Worm (Caenorhabditis elegans) whole organism, young adult: Measurements from ENCODE around the gene fbxb-48.

Source experiments
- B0035.1 ChIP-seq: sonication (generic microtip); optimal IDR thresholded peaks from 2 replicates; lab custom pipeline; 2016; ENCODE audit warnings: missing genetic modification characterization, mild to moderate bottlenecking, missing compliant biosample characterization, missing genotype, missing genetic modification reagents
- B0261.1 ChIP-seq: sonication (generic microtip); optimal IDR thresholded peaks from 2 replicates; lab custom pipeline; 2016; ENCODE audit warnings: mild to moderate bottlenecking, missing genetic modification characterization, moderate library complexity, missing compliant biosample characterization
- F23B12.7 ChIP-seq: sonication (generic microtip); optimal IDR thresholded peaks from 2 replicates; lab custom pipeline; 2017; ENCODE audit warnings: missing genetic modification characterization, mild to moderate bottlenecking, missing compliant biosample characterization, antibody characterized with exemption, moderate library complexity; ENCODE audit not compliant: insufficient read depth
- F55B11.4 ChIP-seq: sonication (generic microtip); optimal IDR thresholded peaks from 2 replicates; lab custom pipeline; 2016; ENCODE audit warnings: missing compliant biosample characterization, missing genetic modification characterization, borderline replicate concordance; ENCODE audit not compliant: insufficient read depth
- K11D2.4 ChIP-seq: fragments of 200-800 bp; sonication (Bioruptor generic); IDR thresholded peaks from 2 replicates; pipeline ENCODE4 v1.3.6; 2022; ENCODE audit warnings: missing genetic modification reagents, missing genetic modification characterization, missing compliant biosample characterization
- K12H6.12 ChIP-seq: fragments of 200-800 bp; sonication (Bioruptor generic); optimal IDR thresholded peaks from 2 replicates; lab custom pipeline; 2018; ENCODE audit warnings: mild to moderate bottlenecking, missing genetic modification characterization, missing compliant biosample characterization
- Y67H2A.10 ChIP-seq: fragments of 200-800 bp; sonication (Bioruptor generic); conservative IDR thresholded peaks from 2 replicates; pipeline ENCODE4 v1.3.6; 2022; ENCODE audit warnings: missing genetic modification reagents, missing genetic modification characterization, missing compliant biosample characterization
- Y79H2A.3 ChIP-seq: fragments of 200-800 bp; sonication (Bioruptor generic); conservative IDR thresholded peaks from 2 replicates; pipeline ENCODE4 v1.3.6; 2022; ENCODE audit warnings: missing genetic modification reagents, missing genetic modification characterization, missing compliant biosample characterization
- aptf-2 ChIP-seq: fragments of 200-800 bp; sonication (Bioruptor generic); conservative IDR thresholded peaks from 2 replicates; pipeline ENCODE4 v1.3.6; 2022; ENCODE audit warnings: missing genetic modification reagents, missing genetic modification characterization, missing compliant biosample characterization
- atf-7 ChIP-seq: sonication (generic microtip); optimal IDR thresholded peaks from 2 replicates; lab custom pipeline; 2017; ENCODE audit warnings: mild to moderate bottlenecking, missing genetic modification characterization, missing compliant biosample characterization
- ccch-3 ChIP-seq: fragments of 200-800 bp; sonication (Bioruptor generic); optimal IDR thresholded peaks from 2 replicates; lab custom pipeline; 2018; ENCODE audit warnings: mild to moderate bottlenecking, missing genetic modification characterization, missing compliant biosample characterization
- cebp-1 ChIP-seq, 2 experiments: fragments of 200-800 bp in 1 of 2; sonication (Bioruptor generic) in 1 of 2; sonication (generic microtip) in 1 of 2; IDR thresholded peaks in 1 of 2; optimal IDR thresholded peaks in 1 of 2; 2 replicates each; pipeline versions ENCODE4 v1.3.6 to Lab custom; 2017 to 2022; ENCODE audit warnings: missing compliant biosample characterization in 2 of 2, missing genetic modification characterization in 2 of 2, mild to moderate bottlenecking in 1 of 2, missing genetic modification reagents in 1 of 2, moderate library complexity in 1 of 2
- ceh-58 ChIP-seq: fragments of 200-800 bp; sonication (Bioruptor generic); IDR thresholded peaks from 2 replicates; pipeline ENCODE4 v1.3.6; 2022; ENCODE audit warnings: missing genetic modification characterization, missing compliant biosample characterization
- ceh-79 ChIP-seq: sonication (generic microtip); optimal IDR thresholded peaks from 2 replicates; lab custom pipeline; 2017; ENCODE audit warnings: mild to moderate bottlenecking, missing genetic modification characterization, missing compliant biosample characterization
- dox-1 ChIP-seq: fragments of 200-800 bp; sonication (Bioruptor generic); IDR thresholded peaks from 2 replicates; pipeline ENCODE4 v1.3.6; 2022; ENCODE audit warnings: missing genetic modification reagents, missing genetic modification characterization, missing compliant biosample characterization
- egl-44 ChIP-seq: fragments of 200-800 bp; sonication (Bioruptor generic); IDR thresholded peaks from 2 replicates; pipeline ENCODE4 v1.3.6; 2022; ENCODE audit warnings: missing genetic modification reagents, missing genetic modification characterization, missing compliant biosample characterization
- fkh-3 ChIP-seq: sonication (generic microtip); optimal IDR thresholded peaks from 2 replicates; lab custom pipeline; 2016; ENCODE audit warnings: mild to moderate bottlenecking, missing genetic modification characterization, missing compliant biosample characterization
- gei-17 ChIP-seq: fragments of 200-800 bp; sonication (Bioruptor generic); optimal IDR thresholded peaks from 2 replicates; lab custom pipeline; 2018; ENCODE audit warnings: mild to moderate bottlenecking, missing genetic modification characterization, missing compliant biosample characterization
- hlh-12 ChIP-seq: sonication (generic microtip); optimal IDR thresholded peaks from 2 replicates; lab custom pipeline; 2016; ENCODE audit warnings: missing genetic modification characterization, missing compliant biosample characterization
- hlh-26 ChIP-seq: fragments of 200-800 bp; sonication (Bioruptor generic); conservative IDR thresholded peaks from 2 replicates; pipeline ENCODE4 v1.3.6; 2022; ENCODE audit warnings: missing genetic modification reagents, missing genetic modification characterization, missing compliant biosample characterization
- hrde-1 ChIP-seq: sonication (generic microtip); optimal IDR thresholded peaks from 2 replicates; lab custom pipeline; 2016; ENCODE audit warnings: missing genetic modification characterization, mild to moderate bottlenecking, missing compliant biosample characterization, moderate library complexity, missing genotype, missing genetic modification reagents, borderline replicate concordance
- let-607 ChIP-seq, 2 experiments: fragments of 200-800 bp in 1 of 2; sonication (Bioruptor generic) in 1 of 2; sonication (generic microtip) in 1 of 2; optimal IDR thresholded peaks; 2 replicates each; lab custom pipeline; 2016 to 2018; ENCODE audit warnings: mild to moderate bottlenecking in 2 of 2, missing compliant biosample characterization in 2 of 2, missing genetic modification characterization in 2 of 2, moderate library complexity in 2 of 2, missing genotype in 1 of 2
- lin-26 ChIP-seq: fragments of 200-800 bp; sonication (Bioruptor generic); IDR thresholded peaks from 2 replicates; pipeline ENCODE4 v1.3.6; 2022; ENCODE audit warnings: missing genetic modification reagents, missing genetic modification characterization, missing compliant biosample characterization
- lin-40 ChIP-seq: sonication (generic microtip); optimal IDR thresholded peaks from 2 replicates; lab custom pipeline; 2016; ENCODE audit warnings: missing genetic modification characterization, mild to moderate bottlenecking, missing compliant biosample characterization, missing genotype, missing genetic modification reagents
- lir-1 ChIP-seq: fragments of 200-800 bp; sonication (Bioruptor generic); conservative IDR thresholded peaks from 2 replicates; pipeline ENCODE4 v1.3.6; 2022; ENCODE audit warnings: missing genetic modification reagents, missing genetic modification characterization, missing compliant biosample characterization
- lsl-1 ChIP-seq: fragments of 200-800 bp; sonication (Bioruptor generic); optimal IDR thresholded peaks from 2 replicates; lab custom pipeline; 2018; ENCODE audit warnings: mild to moderate bottlenecking, missing genetic modification characterization, moderate library complexity, missing compliant biosample characterization
- lsy-27 ChIP-seq: sonication (generic microtip); optimal IDR thresholded peaks from 2 replicates; lab custom pipeline; 2017; ENCODE audit warnings: missing genetic modification characterization, mild to moderate bottlenecking, missing compliant biosample characterization, antibody characterized with exemption, missing genotype, borderline replicate concordance; ENCODE audit not compliant: insufficient read depth
- madf-3 ChIP-seq: fragments of 200-800 bp; sonication (Bioruptor generic); IDR thresholded peaks from 2 replicates; pipeline ENCODE4 v1.3.6; 2022; ENCODE audit warnings: missing genetic modification reagents, missing genetic modification characterization, missing compliant biosample characterization
- mel-28 ChIP-seq: sonication (generic microtip); optimal IDR thresholded peaks from 2 replicates; lab custom pipeline; 2016; ENCODE audit warnings: borderline replicate concordance, mild to moderate bottlenecking, missing genetic modification characterization, missing compliant biosample characterization
- mxl-1 ChIP-seq: sonication (generic microtip); optimal IDR thresholded peaks from 2 replicates; lab custom pipeline; 2016; ENCODE audit warnings: missing genetic modification characterization, missing compliant biosample characterization
- nhr-179 ChIP-seq: sonication (generic microtip); optimal IDR thresholded peaks from 2 replicates; lab custom pipeline; 2016; ENCODE audit warnings: mild to moderate bottlenecking, missing genetic modification characterization, missing compliant biosample characterization
- nhr-80 ChIP-seq: sonication (generic microtip); optimal IDR thresholded peaks from 2 replicates; lab custom pipeline; 2016; ENCODE audit warnings: missing genetic modification characterization, missing compliant biosample characterization
- pbrm-1 ChIP-seq: fragments of 200-800 bp; sonication (Bioruptor generic); IDR thresholded peaks from 2 replicates; pipeline ENCODE4 v1.3.6; 2022; ENCODE audit warnings: missing genetic modification reagents, missing genetic modification characterization, missing compliant biosample characterization
- rpc-1 ChIP-seq, 2 experiments: fragments of 150-350 bp in 1 of 2; sonication (generic microtip) in 1 of 2; optimal IDR thresholded peaks; 2 replicates each; lab custom pipeline; 2014 to 2018; ENCODE audit warnings: missing biosample characterization in 1 of 2, missing genetic modification characterization in 1 of 2, missing genetic modification reagents in 1 of 2, missing genotype in 1 of 2
- sea-2 ChIP-seq: fragments of 200-800 bp; sonication (Bioruptor generic); IDR thresholded peaks from 2 replicates; pipeline ENCODE4 v1.3.6; 2022; ENCODE audit warnings: missing genetic modification characterization, missing compliant biosample characterization
- somi-1 ChIP-seq: fragments of 200-800 bp; sonication (Bioruptor generic); optimal IDR thresholded peaks from 2 replicates; lab custom pipeline; 2018; ENCODE audit warnings: mild to moderate bottlenecking, missing genetic modification characterization, missing compliant biosample characterization
- xnd-1 ChIP-seq: sonication (generic microtip); optimal IDR thresholded peaks from 2 replicates; lab custom pipeline; 2016; ENCODE audit warnings: missing genotype, missing genetic modification reagents, missing genetic modification characterization, missing compliant biosample characterization
- ztf-18 ChIP-seq: sonication (generic microtip); optimal IDR thresholded peaks from 2 replicates; lab custom pipeline; 2016; ENCODE audit warnings: missing genotype, mild to moderate bottlenecking, missing genetic modification characterization, missing compliant biosample characterization
- ztf-26 ChIP-seq: sonication (generic microtip); optimal IDR thresholded peaks from 2 replicates; lab custom pipeline; 2017; ENCODE audit warnings: missing genetic modification characterization, missing compliant biosample characterization
- ztf-28 ChIP-seq: fragments of 200-800 bp; sonication (Bioruptor generic); IDR thresholded peaks from 2 replicates; pipeline ENCODE4 v1.3.6; 2022; ENCODE audit warnings: missing genetic modification reagents, missing genetic modification characterization, missing compliant biosample characterization

Gene fbxb-48

ce11 chrII:1719153-1719552, at the start of gene fbxb-48:
fbxb-48 (minus strand) TSS chrII:1719253.
- TF ChIP-seq lin-26 (GFP tag; lab: Robert Waterston, UW) (no peak), mxl-1 (tag; lab: Kevin White, UChicago) (no peak), ceh-79 (tag; lab: Kevin White, UChicago) (no peak), xnd-1 (tag; lab: Kevin White, UChicago) (no peak), hrde-1 (tag; lab: Kevin White, UChicago) (no peak), lir-1 (no peak), K12H6.12 (tag; lab: Kevin White, UChicago) (no peak), ztf-18 (tag; lab: Kevin White, UChicago) (no peak), rpc-1 (optimal IDR thresholded peaks at IDR 0.05; lab: Kevin White, UChicago) (no peak), rpc-1 (tag; optimal IDR thresholded peaks at IDR 0.05; lab: Kevin White, UChicago) (no peak), aptf-2 (GFP tag; lab: Robert Waterston, UW) (no peak), lsl-1 (GFP tag; lab: Kevin White, UChicago) (no peak), somi-1 (no peak), dox-1 (GFP tag; lab: Robert Waterston, UW) (no peak), F55B11.4 (no peak), fkh-3 (tag; lab: Kevin White, UChicago) (no peak)

DNA sequence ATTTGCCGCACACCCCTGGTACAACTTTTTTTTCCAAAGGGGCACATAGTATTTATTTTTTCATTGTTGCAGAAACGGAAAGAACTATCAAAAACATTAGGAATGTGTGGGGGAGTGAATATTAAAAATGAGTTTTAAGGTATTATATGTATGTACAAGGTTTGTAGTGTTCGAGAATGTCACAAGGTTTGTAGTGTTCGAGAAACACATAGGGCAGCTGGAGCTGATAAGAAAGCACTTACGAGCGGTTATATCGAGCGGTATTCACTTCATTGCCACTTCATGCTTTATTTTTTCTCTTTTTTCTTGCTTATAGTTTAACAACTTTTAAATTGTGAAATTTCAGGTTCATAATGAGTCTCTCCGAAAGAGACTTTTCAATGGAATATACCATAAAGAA, 48.4 kb upstream of the fbxb-48 start:
- TF ChIP-seq nhr-80 (tag; lab: Kevin White, UChicago) (peak; percentile 36), dox-1 (GFP tag; lab: Robert Waterston, UW) (0 out of 2 replicates have a peak, but pooled peaks have one; percentile 14)

ce11 chrII:1766715-1767114, 47.7 kb upstream of the fbxb-48 start:
- TF ChIP-seq Y79H2A.3 (GFP tag; lab: Robert Waterston, UW) (no peak), hlh-12 (tag; lab: Kevin White, UChicago) (no peak), pbrm-1 (GFP tag; lab: Robert Waterston, UW) (no peak), lsl-1 (GFP tag; lab: Kevin White, UChicago) (no peak), ztf-26 (no peak), egl-44 (GFP tag; lab: Robert Waterston, UW) (no peak), B0261.1 (tag; lab: Kevin White, UChicago) (no peak), fkh-3 (tag; lab: Kevin White, UChicago) (no peak)
- TF ChIP-seq, all 124 proteins: peak for 0

- TF ChIP-seq ztf-26, result no peak
- TF ChIP-seq ceh-58 (GFP tag; lab: Robert Waterston, UW), result no peak
- no peak for TF ChIP-seq B0035.1 (tag; lab: Kevin White, UChicago)
- TF ChIP-seq madf-3 (GFP tag; lab: Robert Waterston, UW), result no peak
- no peak for TF ChIP-seq mxl-1 (tag; lab: Kevin White, UChicago)
- no peak for TF ChIP-seq dox-1 (GFP tag; lab: Robert Waterston, UW)
- no peak for TF ChIP-seq xnd-1 (tag; lab: Kevin White, UChicago)
- no peak for TF ChIP-seq nhr-179
- no peak for TF ChIP-seq let-607 (tag; optimal IDR thresholded peaks at IDR 0.05; lab: Kevin White, UChicago)
These were observed 44.0 kb upstream of the fbxb-48 start, which contains the start of gene math-28 for ce11 chrII:1763072-1763471. math-28 (plus strand) TSS chrII:1763372.

DNA sequence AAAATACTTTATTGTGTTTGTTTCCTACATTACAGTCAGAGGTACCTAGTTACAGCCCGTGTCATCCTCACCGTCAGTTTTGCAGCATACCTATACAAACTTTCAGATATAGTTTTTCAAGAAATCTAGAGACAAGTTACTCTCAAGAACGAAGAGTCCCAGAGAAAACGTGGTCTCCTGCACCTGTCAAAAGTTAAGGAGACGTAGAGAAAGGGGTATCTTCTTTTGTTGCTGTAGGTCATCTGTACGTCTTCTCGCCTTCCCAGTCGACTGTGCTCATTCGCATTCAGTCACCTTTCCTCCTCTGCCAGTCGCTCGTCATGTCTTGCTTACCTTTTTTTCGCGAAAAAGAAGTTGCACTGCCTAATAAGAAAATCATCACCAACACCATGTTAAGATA, 42.5 kb upstream of the fbxb-48 start, which contains the start of gene F36H5.4:
Gene F36H5.4 (plus strand): TSS at position 301 of the 400 bp plus-strand sequence.
- TF ChIP-seq mel-28 (tag; lab: Kevin White, UChicago), result no peak
- TF ChIP-seq sea-2, result no peak
- TF ChIP-seq mxl-1 (tag; lab: Kevin White, UChicago), result no peak
- TF ChIP-seq hlh-26, result no peak
- TF ChIP-seq gei-17 (GFP tag; lab: Kevin White, UChicago), result no peak
- TF ChIP-seq ztf-28, result no peak
- no peak for TF ChIP-seq lin-40 (tag; lab: Kevin White, UChicago)
- TF ChIP-seq hlh-12 (tag; lab: Kevin White, UChicago), result no peak
- TF ChIP-seq atf-7 (tag; lab: Kevin White, UChicago), result no peak
- no peak for TF ChIP-seq K11D2.4 (GFP tag; lab: Robert Waterston, UW)
- TF ChIP-seq cebp-1 (GFP tag; IDR thresholded peaks at IDR 0.05; lab: Robert Waterston, UW), result no peak
- no peak for TF ChIP-seq cebp-1 (tag; optimal IDR thresholded peaks at IDR 0.05; lab: Kevin White, UChicago)
- no peak for TF ChIP-seq Y67H2A.10 (GFP tag; lab: Robert Waterston, UW)
- no peak for TF ChIP-seq ccch-3 (GFP tag; lab: Kevin White, UChicago)
- TF ChIP-seq lsy-27 (tag; lab: Kevin White, UChicago), result no peak
- TF ChIP-seq F23B12.7 (tag; lab: Kevin White, UChicago), result no peak
- no peak for TF ChIP-seq dox-1 (GFP tag; lab: Robert Waterston, UW)
